Fruit fly (Drosophila melanogaster) whole organism, embryonic: Measurements from ENCODE around the gene PNKP.

Source experiments
- Antp ChIP-seq: fragments of 200-800 bp; sonication (Bioruptor generic); optimal IDR thresholded peaks from 3 replicates; lab custom pipeline; 2016; ENCODE audit warnings: missing biosample characterization, missing genetic modification characterization
- CG13775 ChIP-seq: fragments of 200-800 bp; sonication (Bioruptor generic); optimal IDR thresholded peaks from 3 replicates; lab custom pipeline; 2017; ENCODE audit warnings: missing biosample characterization, mild to moderate bottlenecking, missing genetic modification characterization
- CG15514 ChIP-seq: fragments of 200-800 bp; sonication (Bioruptor generic); optimal IDR thresholded peaks from 3 replicates; lab custom pipeline; 2017; ENCODE audit warnings: missing biosample characterization, missing genetic modification characterization, mild to moderate bottlenecking, moderate library complexity, missing genetic modification reagents
- CG17186 ChIP-seq: fragments of 200-800 bp; sonication (Bioruptor generic); optimal IDR thresholded peaks from 3 replicates; lab custom pipeline; 2017; ENCODE audit warnings: missing biosample characterization, missing genetic modification reagents, missing genetic modification characterization
- CG2129 ChIP-seq: fragments of 200-800 bp; sonication (Bioruptor generic); IDR thresholded peaks from 2 replicates; pipeline ENCODE4 v1.3.6; 2022; ENCODE audit warnings: missing biosample characterization, missing genetic modification characterization; ENCODE audit not compliant: partially characterized antibody
- CG31441 ChIP-seq: fragments of 200-800 bp; sonication (Bioruptor generic); IDR thresholded peaks from 2 replicates; pipeline ENCODE4 v1.3.6; 2022; ENCODE audit warnings: missing biosample characterization, missing genetic modification characterization
- CG32532 ChIP-seq: fragments of 200-800 bp; sonication (Bioruptor generic); IDR thresholded peaks from 2 replicates; pipeline ENCODE4 v1.3.6; 2022; ENCODE audit warnings: missing biosample characterization, missing genetic modification characterization
- CG3995 ChIP-seq: fragments of 200-800 bp; sonication (Bioruptor generic); optimal IDR thresholded peaks from 3 replicates; lab custom pipeline; 2016; ENCODE audit warnings: missing biosample characterization, missing genetic modification characterization
- CG42726 ChIP-seq: fragments of 200-800 bp; sonication (Bioruptor generic); IDR thresholded peaks from 2 replicates; pipeline ENCODE4 v1.3.6; 2022; ENCODE audit warnings: missing biosample characterization, missing genetic modification characterization; ENCODE audit not compliant: partially characterized antibody
- CG6254 ChIP-seq: fragments of 200-800 bp; sonication (Bioruptor generic); optimal IDR thresholded peaks from 3 replicates; lab custom pipeline; 2017; ENCODE audit warnings: mild to moderate bottlenecking, missing biosample characterization, missing genetic modification reagents, missing genetic modification characterization
- CG7786 ChIP-seq: fragments of 200-800 bp; sonication (Bioruptor generic); optimal IDR thresholded peaks from 2 replicates; lab custom pipeline; 2016; ENCODE audit warnings: missing biosample characterization, missing genetic modification characterization
- CG8281 ChIP-seq: fragments of 200-800 bp; sonication (Bioruptor generic); optimal IDR thresholded peaks from 2 replicates; lab custom pipeline; 2018; ENCODE audit warnings: missing biosample characterization, mild to moderate bottlenecking, missing genetic modification characterization, moderate library complexity
- CG9727 ChIP-seq: fragments of 200-800 bp; sonication (Bioruptor generic); optimal IDR thresholded peaks from 3 replicates; lab custom pipeline; 2017; ENCODE audit warnings: missing biosample characterization, mild to moderate bottlenecking, missing genetic modification characterization
- CG9932 ChIP-seq: fragments of 200-800 bp; sonication (Bioruptor generic); IDR thresholded peaks from 2 replicates; pipeline ENCODE4 v1.3.6; 2022; ENCODE audit warnings: missing biosample characterization, missing genetic modification characterization
- CTCF ChIP-seq: fragments of 200-800 bp; sonication (Bioruptor generic); optimal IDR thresholded peaks from 2 replicates; lab custom pipeline; 2017; ENCODE audit warnings: missing biosample characterization, mild to moderate bottlenecking, missing genetic modification characterization, moderate library complexity
- Camta ChIP-seq: fragments of 200-800 bp; sonication (Bioruptor generic); optimal IDR thresholded peaks from 2 replicates; lab custom pipeline; 2016; ENCODE audit warnings: missing biosample characterization, missing genetic modification characterization
- CoRest ChIP-seq: fragments of 200-800 bp; sonication (Bioruptor generic); optimal IDR thresholded peaks from 3 replicates; lab custom pipeline; 2018; ENCODE audit warnings: missing biosample characterization, mild to moderate bottlenecking, missing genetic modification characterization, moderate library complexity
- Dp ChIP-seq: fragments of 200-800 bp; sonication (Bioruptor generic); optimal IDR thresholded peaks from 2 replicates; lab custom pipeline; 2018; ENCODE audit warnings: missing biosample characterization, mild to moderate bottlenecking, missing genetic modification characterization, moderate library complexity
- Fer2 ChIP-seq: fragments of 200-800 bp; sonication (Bioruptor generic); optimal IDR thresholded peaks from 2 replicates; lab custom pipeline; 2018; ENCODE audit warnings: missing biosample characterization, mild to moderate bottlenecking, missing genetic modification characterization, moderate library complexity
- HmgD ChIP-seq: fragments of 200-800 bp; sonication (Bioruptor generic); optimal IDR thresholded peaks from 3 replicates; lab custom pipeline; 2016; ENCODE audit warnings: missing biosample characterization, missing genetic modification characterization
- Hr51 ChIP-seq, 2 experiments: fragments of 200-800 bp; sonication (Bioruptor generic); optimal IDR thresholded peaks; 2 replicates in 1 of 2; 3 replicates in 1 of 2; lab custom pipeline; 2016 to 2018; ENCODE audit warnings: missing biosample characterization in 2 of 2, missing genetic modification characterization in 2 of 2, mild to moderate bottlenecking in 1 of 2, moderate library complexity in 1 of 2
- Jarid2 ChIP-seq: fragments of 200-800 bp; sonication (Bioruptor generic); optimal IDR thresholded peaks from 3 replicates; lab custom pipeline; 2017; ENCODE audit warnings: mild to moderate bottlenecking, missing biosample characterization, missing genetic modification reagents, missing genetic modification characterization
- Lhr ChIP-seq: fragments of 200-800 bp; sonication (Bioruptor generic); optimal IDR thresholded peaks from 3 replicates; lab custom pipeline; 2017; ENCODE audit warnings: mild to moderate bottlenecking, missing biosample characterization, missing genetic modification reagents, missing genetic modification characterization
- NC2β ChIP-seq: fragments of 200-800 bp; sonication (Bioruptor generic); optimal IDR thresholded peaks from 2 replicates; lab custom pipeline; 2016; ENCODE audit warnings: missing biosample characterization, missing genetic modification characterization
- Neu2 ChIP-seq: fragments of 200-800 bp; sonication (Bioruptor generic); optimal IDR thresholded peaks from 3 replicates; lab custom pipeline; 2016; ENCODE audit warnings: missing biosample characterization, missing genetic modification characterization, borderline replicate concordance
- NfI ChIP-seq: fragments of 200-800 bp; sonication (Bioruptor generic); optimal IDR thresholded peaks from 3 replicates; lab custom pipeline; 2018; ENCODE audit warnings: missing biosample characterization, mild to moderate bottlenecking, missing genetic modification characterization, moderate library complexity
- Ravus ChIP-seq: fragments of 200-800 bp; sonication (Bioruptor generic); IDR thresholded peaks from 2 replicates; pipeline ENCODE4 v1.3.6; 2022; ENCODE audit warnings: missing biosample characterization, missing genetic modification characterization
- bigmax ChIP-seq: fragments of 200-800 bp; sonication (Bioruptor generic); optimal IDR thresholded peaks from 2 replicates; lab custom pipeline; 2018; ENCODE audit warnings: missing biosample characterization, mild to moderate bottlenecking, missing genetic modification characterization
- chif ChIP-seq, 2 experiments: fragments of 200-800 bp; sonication (Bioruptor generic); optimal IDR thresholded peaks; 3 replicates each; lab custom pipeline; 2016; ENCODE audit warnings: missing biosample characterization in 2 of 2, missing genetic modification characterization in 2 of 2
- ci ChIP-seq: fragments of 200-800 bp; sonication (Bioruptor generic); IDR thresholded peaks from 3 replicates; pipeline ENCODE4 v1.3.6; 2022; ENCODE audit warnings: missing biosample characterization, missing genetic modification characterization
- dpn ChIP-seq, 2 experiments: fragments of 200-800 bp; sonication (Bioruptor generic); optimal IDR thresholded peaks; 3 replicates each; lab custom pipeline; 2016; ENCODE audit warnings: missing biosample characterization in 2 of 2, missing genetic modification characterization in 2 of 2
- emc ChIP-seq: fragments of 200-800 bp; sonication (Bioruptor generic); optimal IDR thresholded peaks from 2 replicates; lab custom pipeline; 2016; ENCODE audit warnings: missing biosample characterization, missing genetic modification characterization
- fd102C ChIP-seq: fragments of 200-800 bp; sonication (Bioruptor generic); optimal IDR thresholded peaks from 2 replicates; lab custom pipeline; 2018; ENCODE audit warnings: missing biosample characterization, mild to moderate bottlenecking, missing genetic modification characterization, moderate library complexity
- fd64A ChIP-seq: fragments of 200-800 bp; sonication (Bioruptor generic); optimal IDR thresholded peaks from 3 replicates; lab custom pipeline; 2018; ENCODE audit warnings: missing biosample characterization, mild to moderate bottlenecking, missing genetic modification characterization
- ftz-f1 ChIP-seq: fragments of 200-800 bp; sonication (Bioruptor generic); optimal IDR thresholded peaks from 2 replicates; lab custom pipeline; 2016; ENCODE audit warnings: missing biosample characterization, missing genetic modification characterization
- gfzf ChIP-seq: fragments of 200-800 bp; sonication (Bioruptor generic); optimal IDR thresholded peaks from 2 replicates; lab custom pipeline; 2016; ENCODE audit warnings: missing biosample characterization, mild to moderate bottlenecking, missing genetic modification characterization, moderate library complexity
- jumu ChIP-seq: fragments of 200-800 bp; sonication (Bioruptor generic); optimal IDR thresholded peaks from 3 replicates; lab custom pipeline; 2016; ENCODE audit warnings: missing biosample characterization, missing genetic modification characterization
- lmd ChIP-seq: fragments of 200-800 bp; sonication (Bioruptor generic); IDR thresholded peaks from 2 replicates; pipeline ENCODE4 v1.3.6; 2022; ENCODE audit warnings: missing biosample characterization, missing genetic modification characterization
- nmo ChIP-seq: fragments of 200-800 bp; sonication (Bioruptor generic); optimal IDR thresholded peaks from 2 replicates; lab custom pipeline; 2018; ENCODE audit warnings: missing biosample characterization, mild to moderate bottlenecking, missing genetic modification characterization, moderate library complexity
- pho ChIP-seq: fragments of 200-800 bp; sonication (Bioruptor generic); optimal IDR thresholded peaks from 2 replicates; lab custom pipeline; 2016; ENCODE audit warnings: missing biosample characterization, missing genetic modification characterization
- pum ChIP-seq: fragments of 200-800 bp; sonication (Bioruptor generic); optimal IDR thresholded peaks from 2 replicates; lab custom pipeline; 2016; ENCODE audit warnings: missing biosample characterization, missing genetic modification characterization
- sens ChIP-seq: fragments of 200-800 bp; sonication (Bioruptor generic); peaks from one replicate; lab custom pipeline; 2016; ENCODE audit warnings: missing biosample characterization, missing genetic modification characterization
- sisA ChIP-seq: fragments of 200-800 bp; sonication (Bioruptor generic); IDR thresholded peaks from 2 replicates; pipeline ENCODE4 v1.3.6; 2022; ENCODE audit warnings: missing biosample characterization, missing genetic modification characterization
- so ChIP-seq: fragments of 200-800 bp; sonication (Bioruptor generic); IDR thresholded peaks from 3 replicates; pipeline ENCODE4 v1.3.6; 2022; ENCODE audit warnings: missing biosample characterization, missing genetic modification characterization
- sob ChIP-seq: fragments of 200-800 bp; sonication (Bioruptor generic); IDR thresholded peaks from 2 replicates; pipeline ENCODE4 v1.3.6; 2022; ENCODE audit warnings: missing biosample characterization, missing genetic modification characterization
- stwl ChIP-seq: fragments of 200-800 bp; sonication (Bioruptor generic); optimal IDR thresholded peaks from 3 replicates; lab custom pipeline; 2018; ENCODE audit warnings: missing biosample characterization, mild to moderate bottlenecking, missing genetic modification characterization, moderate library complexity
- tll ChIP-seq, 2 experiments: fragments of 200-800 bp in 1 of 2; fragments of >200 bp in 1 of 2; sonication (Bioruptor generic) in 1 of 2; optimal IDR thresholded peaks; 2 replicates each; lab custom pipeline; 2017 to 2019; ENCODE audit warnings: missing biosample characterization in 2 of 2, missing genetic modification characterization in 2 of 2, mild to moderate bottlenecking in 1 of 2, moderate library complexity in 1 of 2
- trem ChIP-seq: fragments of 200-800 bp; optimal IDR thresholded peaks from 3 replicates; lab custom pipeline; 2019; ENCODE audit warnings: missing biosample characterization, mild to moderate bottlenecking, missing genetic modification characterization, moderate library complexity
- vfl ChIP-seq: fragments of 200-800 bp; sonication (Bioruptor generic); optimal IDR thresholded peaks from 2 replicates; lab custom pipeline; 2016; ENCODE audit warnings: missing biosample characterization, missing genetic modification characterization

Gene PNKP

dm6 chr3R:8300928-8301752 lies 42.2 kb downstream of the PNKP start, which contains the start of the genes CG9626 and mRpL1 (continued):
- no peak for TF ChIP-seq Neu2 (GFP tag; lab: Kevin White, UChicago)
- TF ChIP-seq Camta = peak; percentile 31
- TF ChIP-seq sisA = 0 out of 2 replicates have a peak, but pooled peaks have one; percentile 21
- TF ChIP-seq vfl = peak; percentile 43
- peak; percentile 45 for TF ChIP-seq CoRest (tag; lab: Kevin White, UChicago)
- peak; percentile 9 for TF ChIP-seq CG7786
- TF ChIP-seq pho (GFP tag; lab: Kevin White, UChicago) = peak; percentile 17
- TF ChIP-seq CG3995 (GFP tag; lab: Kevin White, UChicago) = no peak
- no peak for TF ChIP-seq Fer2
- no peak for TF ChIP-seq CG31441
- no peak for TF ChIP-seq Antp
- TF ChIP-seq HmgD (GFP tag; lab: Kevin White, UChicago) = peak; percentile 43
- TF ChIP-seq CG9727 = no peak
- TF ChIP-seq CG6254 = no peak
- no peak for TF ChIP-seq NfI (GFP tag; lab: Kevin White, UChicago)
- peak; percentile 75 for TF ChIP-seq CG8281 (tag; lab: Kevin White, UChicago)
- TF ChIP-seq emc = no peak
- no peak for TF ChIP-seq Ravus (GFP tag; lab: Robert Waterston, UW)
- TF ChIP-seq so (GFP tag; lab: Robert Waterston, UW) = no peak
- peak; percentile 94 for TF ChIP-seq ftz-f1 (GFP tag; lab: Kevin White, UChicago)
- peak; percentile 64 for TF ChIP-seq CG17186 (GFP tag; lab: Kevin White, UChicago)
- TF ChIP-seq sens (GFP tag; lab: Kevin White, UChicago) = peak; percentile 68
- peak; percentile 93 for TF ChIP-seq bigmax (GFP tag; lab: Kevin White, UChicago)
- TF ChIP-seq sob (GFP tag; lab: Robert Waterston, UW) = peak; percentile 55; the same call in 1 of the 2 replicates
- peak in 1 of 2 experiments; percentile 29 for TF ChIP-seq chif (GFP tag; optimal IDR thresholded peaks at IDR 0.05; lab: Kevin White, UChicago)
- TF ChIP-seq pum = peak; percentile 1
- peak; percentile 100 for TF ChIP-seq trem
- no peak for TF ChIP-seq CG32532 (GFP tag; lab: Robert Waterston, UW)
- no peak for TF ChIP-seq CG13775
- peak; percentile 28; the same call in 1 of the 3 replicates for TF ChIP-seq ci (GFP tag; lab: Robert Waterston, UW)
- TF ChIP-seq CG9932 (GFP tag; lab: Robert Waterston, UW) = peak; percentile 28; the same call in 1 of the 2 replicates
- peak; percentile 82 for TF ChIP-seq CTCF (GFP tag; lab: Kevin White, UChicago)
- peak; percentile 57 for TF ChIP-seq nmo (GFP tag; lab: Kevin White, UChicago)
- TF ChIP-seq jumu = peak; percentile 21
- no peak for TF ChIP-seq stwl (tag; lab: Kevin White, UChicago)
- TF ChIP-seq Jarid2 (GFP tag; lab: Kevin White, UChicago) = no peak
- 0 out of 2 replicates have a peak, but pooled peaks have one; percentile 12 for TF ChIP-seq lmd
- TF ChIP-seq CG42726 (GFP tag; lab: Robert Waterston, UW) = no peak
- peak; percentile 87 for TF ChIP-seq CG15514
- TF ChIP-seq gfzf (GFP tag; lab: Kevin White, UChicago) = peak; percentile 63
- TF ChIP-seq Lhr (GFP tag; lab: Kevin White, UChicago) = peak; percentile 86
- TF ChIP-seq fd102C (GFP tag; lab: Kevin White, UChicago) = no peak
- TF ChIP-seq Hr51 (GFP tag; optimal IDR thresholded peaks at IDR 0.05; lab: Kevin White, UChicago) = no peak
- no peak for TF ChIP-seq CG2129 (GFP tag; lab: Robert Waterston, UW)
- TF ChIP-seq fd64A (GFP tag; lab: Kevin White, UChicago) = no peak
- TF ChIP-seq tll (GFP tag; optimal IDR thresholded peaks at IDR 0.05; lab: Kevin White, UChicago) = peak in 1 of 2 experiments; percentile 89
- TF ChIP-seq NC2β (GFP tag; lab: Kevin White, UChicago) = no peak
- peak; percentile 58 for TF ChIP-seq Dp
- peak in 1 of 2 experiments; percentile 43 for TF ChIP-seq dpn (GFP tag; optimal IDR thresholded peaks at IDR 0.05; lab: Kevin White, UChicago)
